Fruit fly (Drosophila melanogaster) whole organism, prepupa: ENCODE data around the gene GstD3.

ENCODE experiments used
- CG10631 ChIP-seq: fragments of 200-800 bp; sonication (Bioruptor generic); optimal IDR thresholded peaks from 2 replicates; lab custom pipeline; 2016; ENCODE audit warnings: missing biosample characterization, missing genetic modification characterization
- CG16779 ChIP-seq: fragments of 200-800 bp; sonication (Bioruptor generic); optimal IDR thresholded peaks from 3 replicates; lab custom pipeline; 2017; ENCODE audit warnings: missing biosample characterization, mild to moderate bottlenecking, missing genetic modification characterization
- CG3032 ChIP-seq: fragments of 200-800 bp; optimal IDR thresholded peaks from 2 replicates; lab custom pipeline; 2019; ENCODE audit warnings: missing biosample characterization, mild to moderate bottlenecking, missing genetic modification characterization, moderate library complexity
- CG34406 ChIP-seq: fragments of 200-800 bp; sonication (Bioruptor generic); optimal IDR thresholded peaks from 3 replicates; lab custom pipeline; 2016; ENCODE audit warnings: missing biosample characterization, missing genetic modification characterization
- CG4318 ChIP-seq: fragments of 200-800 bp; sonication (Bioruptor generic); optimal IDR thresholded peaks from 3 replicates; lab custom pipeline; 2017; ENCODE audit warnings: missing biosample characterization, mild to moderate bottlenecking, missing genetic modification characterization
- Gug ChIP-seq: fragments of 200-800 bp; sonication (Bioruptor generic); IDR thresholded peaks from 2 replicates; pipeline ENCODE4 v1.3.6; 2022; ENCODE audit warnings: missing biosample characterization, missing genetic modification characterization
- Smox ChIP-seq: fragments of 200-800 bp; sonication (Bioruptor generic); optimal IDR thresholded peaks from 3 replicates; lab custom pipeline; 2016; ENCODE audit warnings: missing biosample characterization, missing genetic modification characterization
- dac ChIP-seq: fragments of 200-800 bp; sonication (Bioruptor generic); optimal IDR thresholded peaks from 2 replicates; lab custom pipeline; 2017; ENCODE audit warnings: missing biosample characterization, mild to moderate bottlenecking, missing genetic modification characterization
- dsx ChIP-seq: fragments of 200-800 bp; optimal IDR thresholded peaks from 3 replicates; lab custom pipeline; 2019; ENCODE audit warnings: missing biosample characterization, mild to moderate bottlenecking, missing genetic modification characterization, moderate library complexity; ENCODE audit not compliant: poor library complexity, severe bottlenecking
- esn ChIP-seq: fragments of 200-800 bp; sonication (Bioruptor generic); optimal IDR thresholded peaks from 2 replicates; lab custom pipeline; 2016; ENCODE audit warnings: missing biosample characterization, mild to moderate bottlenecking, missing genetic modification characterization, moderate library complexity
- lz ChIP-seq: fragments of 200-800 bp; sonication (Bioruptor generic); optimal IDR thresholded peaks from 3 replicates; lab custom pipeline; 2016; ENCODE audit warnings: missing biosample characterization, missing genetic modification characterization
- pdm3 ChIP-seq: fragments of 200-800 bp; sonication (Bioruptor generic); optimal IDR thresholded peaks from 3 replicates; lab custom pipeline; 2016; ENCODE audit warnings: missing biosample characterization, missing genetic modification characterization

DNA sequence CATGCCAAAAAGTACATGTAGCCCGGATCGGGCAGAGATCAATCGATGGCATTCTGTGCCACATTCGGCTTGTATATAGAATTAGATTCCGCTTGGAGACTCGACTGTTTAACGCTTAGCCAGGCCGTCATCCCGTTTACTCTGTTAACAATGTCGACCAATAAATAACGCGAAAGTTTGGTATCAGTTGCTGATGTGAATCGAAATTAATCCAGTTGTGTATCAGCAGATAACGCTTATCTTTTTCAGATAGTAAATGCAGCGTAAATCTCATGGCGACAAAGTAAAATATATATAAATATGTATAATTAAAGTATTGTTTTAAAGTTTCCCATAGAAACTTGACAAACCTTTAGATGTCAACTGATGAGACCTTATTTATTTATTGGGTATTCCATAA is 38.6 kb downstream of the GstD3 start:
- TF ChIP-seq pdm3 (GFP tag; lab: Kevin White, UChicago): no peak
- TF ChIP-seq Smox: no peak
- TF ChIP-seq lz (GFP tag; lab: Kevin White, UChicago): no peak
- TF ChIP-seq CG3032 (tag; lab: Kevin White, UChicago): no peak
- TF ChIP-seq dac: no peak
- TF ChIP-seq CG10631 (GFP tag; lab: Kevin White, UChicago): no peak
- no peak for TF ChIP-seq esn
- TF ChIP-seq Gug: no peak
- TF ChIP-seq CG16779 (tag; lab: Kevin White, UChicago): no peak
- no peak for TF ChIP-seq CG4318 (GFP tag; lab: Kevin White, UChicago)
- no peak for TF ChIP-seq dsx (GFP tag; lab: Kevin White, UChicago)
- TF ChIP-seq CG34406 (GFP tag; lab: Kevin White, UChicago): no peak
